Worm (Caenorhabditis elegans) whole organism, L2 larva: ENCODE data around the gene Y55F3BL.6.
"Not testable (repeated sequence)": the region's sequence is repeated elsewhere in the genome, so short reads cannot be mapped to it uniquely, and the experiment has no call there.

Experiments used
- C34F6.9 ChIP-seq: fragments of 150-350 bp; optimal IDR thresholded peaks from 2 replicates; lab custom pipeline; 2014; ENCODE audit warnings: missing biosample characterization, missing genetic modification characterization
- Y55F3AM.14 ChIP-seq: fragments of 200-800 bp; sonication (Bioruptor generic); optimal IDR thresholded peaks from 2 replicates; lab custom pipeline; 2018; ENCODE audit warnings: mild to moderate bottlenecking, missing genetic modification characterization, missing compliant biosample characterization
- alr-1 ChIP-seq: fragments of 150-350 bp; optimal IDR thresholded peaks from 2 replicates; lab custom pipeline; 2014; ENCODE audit warnings: missing biosample characterization, missing genetic modification characterization
- ama-1 ChIP-seq: fragments of 150-350 bp; optimal IDR thresholded peaks from 2 replicates; lab custom pipeline; 2018; ENCODE audit warnings: inconsistent platforms
- blmp-1 ChIP-seq: sonication (generic microtip); optimal IDR thresholded peaks from 2 replicates; lab custom pipeline; 2017; ENCODE audit warnings: missing genetic modification characterization, mild to moderate bottlenecking, missing compliant biosample characterization, antibody characterized with exemption, moderate library complexity; ENCODE audit not compliant: insufficient read depth
- ceh-16 ChIP-seq: fragments of 150-350 bp; optimal IDR thresholded peaks from 2 replicates; lab custom pipeline; 2014; ENCODE audit warnings: missing biosample characterization, missing genetic modification characterization
- crh-2 ChIP-seq: sonication (generic microtip); optimal IDR thresholded peaks from 2 replicates; lab custom pipeline; 2017; ENCODE audit warnings: missing biosample characterization, missing genetic modification characterization
- dmd-4 ChIP-seq: sonication (generic microtip); optimal IDR thresholded peaks from 2 replicates; lab custom pipeline; 2017; ENCODE audit warnings: missing biosample characterization, missing genetic modification characterization
- egl-27 ChIP-seq: sonication (generic microtip); optimal IDR thresholded peaks from 3 replicates; lab custom pipeline; 2017; ENCODE audit warnings: missing biosample characterization, missing genetic modification reagents, missing genetic modification characterization
- elt-3 ChIP-seq: sonication (generic microtip); optimal IDR thresholded peaks from 2 replicates; lab custom pipeline; 2017; ENCODE audit warnings: missing biosample characterization, missing genetic modification characterization
- fos-1 ChIP-seq: fragments of 150-350 bp; optimal IDR thresholded peaks from 2 replicates; lab custom pipeline; 2014; ENCODE audit warnings: missing biosample characterization, missing genetic modification characterization
- gmeb-1 ChIP-seq: fragments of 150-350 bp; optimal IDR thresholded peaks from 2 replicates; lab custom pipeline; 2014; ENCODE audit warnings: missing biosample characterization, missing genetic modification characterization
- lin-11 ChIP-seq: fragments of 150-350 bp; sonication (generic microtip); optimal IDR thresholded peaks from 2 replicates; lab custom pipeline; 2014; ENCODE audit warnings: missing biosample characterization, missing genetic modification characterization, inconsistent platforms, mixed read lengths
- mab-5 ChIP-seq: fragments of 150-350 bp; optimal IDR thresholded peaks from 2 replicates; lab custom pipeline; 2014; ENCODE audit warnings: missing biosample characterization, missing genetic modification characterization
- nhr-10 ChIP-seq: sonication (generic microtip); optimal IDR thresholded peaks from 2 replicates; lab custom pipeline; 2017; ENCODE audit warnings: missing biosample characterization, missing genetic modification characterization
- nhr-12 ChIP-seq: fragments of 150-350 bp; optimal IDR thresholded peaks from 2 replicates; lab custom pipeline; 2014; ENCODE audit warnings: missing biosample characterization, missing genetic modification characterization
- nhr-129 ChIP-seq: fragments of 150-350 bp; optimal IDR thresholded peaks from 2 replicates; lab custom pipeline; 2014; ENCODE audit warnings: missing biosample characterization, missing genetic modification characterization
- nhr-21 ChIP-seq: fragments of 150-350 bp; optimal IDR thresholded peaks from 2 replicates; lab custom pipeline; 2014; ENCODE audit warnings: missing biosample characterization, missing genetic modification characterization
- nhr-25 ChIP-seq: fragments of 150-350 bp; sonication (generic microtip); optimal IDR thresholded peaks from 3 replicates; lab custom pipeline; 2014; ENCODE audit warnings: missing biosample characterization, missing genetic modification characterization
- nhr-77 ChIP-seq: fragments of 150-350 bp; optimal IDR thresholded peaks from 2 replicates; lab custom pipeline; 2014; ENCODE audit warnings: missing biosample characterization, missing genetic modification characterization
- peb-1 ChIP-seq: fragments of 150-350 bp; optimal IDR thresholded peaks from 2 replicates; lab custom pipeline; 2014; ENCODE audit warnings: missing biosample characterization, missing genetic modification characterization
- skn-1 ChIP-seq: sonication (generic microtip); optimal IDR thresholded peaks from 2 replicates; lab custom pipeline; 2017; ENCODE audit warnings: missing biosample characterization, missing genetic modification characterization
- sma-3 ChIP-seq: sonication (generic microtip); optimal IDR thresholded peaks from 2 replicates; lab custom pipeline; 2016; ENCODE audit warnings: missing genetic modification reagents, missing genetic modification characterization, missing compliant biosample characterization
- unc-39 ChIP-seq: fragments of 150-350 bp; optimal IDR thresholded peaks from 2 replicates; lab custom pipeline; 2014; ENCODE audit warnings: missing biosample characterization, missing genetic modification characterization
- unc-55 ChIP-seq: fragments of 150-350 bp; sonication (generic microtip); optimal IDR thresholded peaks from 3 replicates; lab custom pipeline; 2014; ENCODE audit warnings: missing biosample characterization, missing genetic modification reagents, missing genetic modification characterization
- unc-62 ChIP-seq: fragments of 150-350 bp; optimal IDR thresholded peaks from 2 replicates; lab custom pipeline; 2014; ENCODE audit warnings: missing biosample characterization, missing genetic modification reagents, missing genetic modification characterization
- ztf-4 ChIP-seq: fragments of 150-350 bp; optimal IDR thresholded peaks from 2 replicates; lab custom pipeline; 2014; ENCODE audit warnings: missing biosample characterization, missing genetic modification characterization

Y55F3BL.6 gene

DNA sequence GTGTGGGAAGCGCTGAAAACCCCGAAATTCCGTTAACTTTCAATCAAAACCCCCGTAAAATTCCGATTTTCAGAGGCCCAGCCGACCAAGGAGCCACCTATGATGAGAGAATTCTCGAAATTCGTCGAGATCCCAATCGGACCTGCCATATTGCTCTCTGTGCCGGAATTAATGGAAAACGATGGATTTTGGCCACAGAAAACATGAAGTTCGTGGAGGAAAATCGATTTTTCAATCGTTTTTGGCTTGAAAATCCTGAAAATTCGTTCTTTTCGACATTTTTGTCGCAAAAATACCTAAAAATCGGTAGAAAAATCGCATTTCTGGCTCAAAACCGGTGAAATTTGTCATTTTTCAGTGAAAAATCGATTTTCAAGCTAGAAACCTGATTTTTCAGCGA, 33.3 kb downstream of the Y55F3BL.6 start:
- TF ChIP-seq peb-1 (tag; lab: Kevin White, UChicago) (no peak), mab-5 (tag; lab: Kevin White, UChicago) (no peak), egl-27 (tag; lab: Kevin White, UChicago) (no peak), alr-1 (tag; lab: Kevin White, UChicago) (no peak), ztf-4 (tag; lab: Kevin White, UChicago) (no peak), unc-39 (tag; lab: Kevin White, UChicago) (no peak), nhr-21 (no peak), Y55F3AM.14 (GFP tag; lab: Kevin White, UChicago) (no peak)

DNA sequence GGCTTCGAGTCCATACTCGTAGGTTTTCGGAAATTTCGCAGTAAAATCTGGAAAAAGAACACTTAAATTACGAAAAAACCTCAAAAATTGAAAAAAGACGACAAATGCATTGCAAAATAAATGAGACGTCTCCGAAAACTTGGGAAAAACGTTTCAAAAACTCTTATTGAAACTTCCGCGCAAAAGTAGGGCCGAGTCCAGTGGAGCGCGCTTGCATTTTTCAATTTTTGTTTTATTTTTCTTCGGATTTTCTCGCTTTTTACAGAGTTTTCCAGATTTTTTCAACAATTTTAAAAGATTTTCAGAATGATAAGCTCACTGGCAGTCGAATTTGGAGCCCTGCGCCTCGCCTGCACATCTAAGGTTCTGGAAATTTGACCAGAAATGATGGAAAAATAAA, 33.9 kb downstream of the Y55F3BL.6 start, which contains the start of gene mrpl-2:
Gene mrpl-2 (plus strand): TSS at position 307 of the 400 bp plus-strand sequence.
- TF ChIP-seq nhr-129 (tag; lab: Kevin White, UChicago) (peak; percentile 20), unc-55 (GFP tag; lab: Kevin White, UChicago) (peak; percentile 63), nhr-12 (tag; lab: Kevin White, UChicago) (no peak), C34F6.9 (tag; lab: Kevin White, UChicago) (peak; percentile 19), gmeb-1 (tag; lab: Kevin White, UChicago) (peak; percentile 78), alr-1 (tag; lab: Kevin White, UChicago) (no peak)

DNA sequence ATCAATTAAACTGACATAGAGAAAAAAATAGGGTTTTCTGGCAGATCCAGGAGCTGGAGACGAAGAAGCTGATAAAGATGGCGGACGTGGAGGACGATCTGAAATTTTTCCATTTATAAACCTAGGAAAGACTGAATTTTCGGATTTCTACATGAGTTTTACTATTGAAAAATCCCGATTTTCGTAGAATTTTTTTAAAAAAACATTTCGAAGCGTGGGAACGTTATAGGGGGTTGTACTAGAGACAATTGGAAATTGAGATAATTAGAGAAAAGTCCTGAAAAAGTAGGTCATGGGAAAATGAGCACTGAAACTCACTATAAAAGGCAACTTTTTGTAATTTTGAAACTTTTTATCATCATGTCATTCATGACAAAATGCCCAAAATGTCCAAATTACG, 35.8 kb downstream of the Y55F3BL.6 start, which contains the start of gene F56B3.9:
Gene F56B3.9 (plus strand): TSS at position 301 of the 400 bp plus-strand sequence.
- not testable (repeated sequence) for TF ChIP-seq nhr-21; crh-2 (tag; lab: Kevin White, UChicago); nhr-10 (tag; lab: Kevin White, UChicago)

DNA sequence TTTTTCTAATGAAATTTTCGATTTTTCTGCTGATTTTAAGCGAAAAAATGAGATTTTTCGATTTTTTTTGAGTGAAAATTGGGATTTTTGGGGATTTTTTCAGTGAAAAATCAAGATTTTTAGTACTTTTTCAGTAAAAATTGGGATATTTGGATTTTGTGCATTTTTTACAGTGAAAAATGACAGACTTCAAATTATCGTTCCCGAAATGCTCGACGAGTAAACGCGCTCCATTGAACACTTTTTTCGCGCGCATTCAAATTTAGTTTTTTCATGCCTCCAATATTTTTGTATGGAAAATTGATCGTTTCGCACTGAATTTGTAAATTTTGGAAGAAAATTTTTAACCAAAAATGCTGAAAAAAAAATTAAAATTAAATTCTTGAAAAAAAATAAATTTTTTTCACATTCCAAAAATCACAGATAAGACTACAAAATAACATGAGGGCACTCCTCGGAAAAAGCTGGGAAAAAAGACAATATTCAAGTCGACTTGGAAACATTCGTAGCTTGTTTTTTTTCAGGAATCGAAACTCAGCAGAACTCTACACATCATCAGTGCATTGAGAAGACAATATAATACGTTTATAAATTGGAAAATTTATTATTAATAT, 36.8 kb downstream of the Y55F3BL.6 start:
- TF ChIP-seq gmeb-1 (tag; lab: Kevin White, UChicago), result peak; percentile 33

DNA sequence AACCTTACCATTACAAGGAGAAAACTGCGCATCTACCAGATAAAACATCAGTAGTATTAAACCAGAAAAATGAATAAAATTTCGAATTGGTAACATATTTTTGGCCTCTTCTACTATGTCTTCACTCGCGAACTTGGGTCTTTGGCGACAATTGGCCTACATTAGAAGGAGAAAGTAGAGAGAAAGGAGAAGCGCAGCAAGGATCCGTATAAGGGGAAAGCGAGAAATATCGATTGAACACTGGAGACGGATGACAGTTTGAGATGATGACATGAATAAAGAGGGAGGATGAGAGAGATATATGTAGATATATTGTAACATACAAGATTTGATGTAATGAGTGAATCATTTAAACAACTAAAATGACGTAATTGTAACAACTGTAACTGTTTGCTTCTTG, 38.6 kb downstream of the Y55F3BL.6 start, which contains the start of gene F56B3.2:
Gene F56B3.2 (minus strand): TSS at position 273 of the 400 bp plus-strand sequence.
- TF ChIP-seq nhr-77 (tag; lab: Kevin White, UChicago), result no peak
- peak; percentile 56 for TF ChIP-seq blmp-1 (tag; lab: Kevin White, UChicago)
- TF ChIP-seq lin-11 (tag; lab: Kevin White, UChicago), result no peak

DNA sequence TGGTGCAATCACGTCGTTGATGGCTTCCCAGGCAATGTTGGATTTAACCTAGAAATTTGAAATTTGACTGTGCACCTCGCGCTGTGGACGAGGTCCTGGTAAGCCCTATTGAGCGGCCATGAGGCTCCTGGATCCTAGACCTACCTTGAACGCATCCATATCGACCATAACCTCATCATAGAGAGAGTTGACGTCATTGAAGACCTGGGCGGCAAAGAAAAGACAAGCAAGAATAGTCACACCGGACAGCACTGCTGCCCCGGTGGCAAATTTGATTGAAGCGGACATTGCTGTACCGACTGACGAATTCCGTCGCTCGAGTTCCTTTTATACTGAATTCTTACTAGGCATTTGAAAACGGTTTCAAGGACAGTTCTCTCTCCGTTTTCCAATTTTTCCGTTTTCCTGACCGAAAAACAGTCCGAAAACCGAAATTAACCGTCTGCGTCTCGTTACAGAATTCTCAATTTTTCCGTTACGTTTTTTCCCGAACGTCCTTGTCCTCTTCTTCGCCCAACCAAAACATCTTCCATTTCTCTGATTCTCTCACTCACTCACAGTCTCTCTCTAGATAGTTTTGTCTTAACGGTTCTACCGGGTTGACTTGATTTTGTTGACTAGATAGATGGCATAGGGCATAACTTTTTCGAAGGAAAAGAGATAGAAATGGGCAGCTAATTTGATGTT, 43.4 kb downstream of the Y55F3BL.6 start, which contains the start of gene col-103:
Gene col-103 (minus strand): TSS at position 302 of the 687 bp plus-strand sequence.
- peak; percentile 54 for TF ChIP-seq nhr-129 (tag; lab: Kevin White, UChicago)
- TF ChIP-seq skn-1 (tag; lab: Kevin White, UChicago), result no peak
- peak; percentile 93 for TF ChIP-seq ama-1
- peak; percentile 22 for TF ChIP-seq fos-1 (tag; lab: Kevin White, UChicago)
- peak; percentile 17 for TF ChIP-seq nhr-21
- TF ChIP-seq ceh-16 (tag; lab: Kevin White, UChicago), result peak; percentile 11
- TF ChIP-seq nhr-25 (tag; lab: Kevin White, UChicago), result peak; percentile 45
- TF ChIP-seq unc-62, result no peak
- no peak for TF ChIP-seq dmd-4 (tag; lab: Kevin White, UChicago)
- TF ChIP-seq sma-3 (GFP tag; lab: Kevin White, UChicago), result peak; percentile 48
- peak; percentile 34 for TF ChIP-seq gmeb-1 (tag; lab: Kevin White, UChicago)
- TF ChIP-seq elt-3 (tag; lab: Kevin White, UChicago), result no peak
